Worm (Caenorhabditis elegans) whole organism, L2 larva: ENCODE data around the gene flp-3.

Experiments
- C34F6.9 ChIP-seq: fragments of 150-350 bp; optimal IDR thresholded peaks from 2 replicates; lab custom pipeline; 2014; ENCODE audit warnings: missing biosample characterization, missing genetic modification characterization
- F13H6.1 ChIP-seq: sonication (generic microtip); optimal IDR thresholded peaks from 2 replicates; lab custom pipeline; 2016; ENCODE audit warnings: missing genetic modification characterization, missing compliant biosample characterization
- Y55F3AM.14 ChIP-seq: fragments of 200-800 bp; sonication (Bioruptor generic); optimal IDR thresholded peaks from 2 replicates; lab custom pipeline; 2018; ENCODE audit warnings: mild to moderate bottlenecking, missing genetic modification characterization, missing compliant biosample characterization
- ZK546.5 ChIP-seq: sonication (generic microtip); optimal IDR thresholded peaks from 2 replicates; lab custom pipeline; 2017; ENCODE audit warnings: missing biosample characterization, missing genetic modification characterization
- alr-1 ChIP-seq: fragments of 150-350 bp; optimal IDR thresholded peaks from 2 replicates; lab custom pipeline; 2014; ENCODE audit warnings: missing biosample characterization, missing genetic modification characterization
- aly-2 ChIP-seq: fragments of 150-350 bp; optimal IDR thresholded peaks from 2 replicates; lab custom pipeline; 2014; ENCODE audit warnings: missing biosample characterization, missing genetic modification characterization
- ama-1 ChIP-seq: fragments of 150-350 bp; optimal IDR thresholded peaks from 2 replicates; lab custom pipeline; 2018; ENCODE audit warnings: inconsistent platforms
- blmp-1 ChIP-seq: sonication (generic microtip); optimal IDR thresholded peaks from 2 replicates; lab custom pipeline; 2017; ENCODE audit warnings: missing genetic modification characterization, mild to moderate bottlenecking, missing compliant biosample characterization, antibody characterized with exemption, moderate library complexity; ENCODE audit not compliant: insufficient read depth
- ceh-82 ChIP-seq: fragments of 150-350 bp; optimal IDR thresholded peaks from 2 replicates; lab custom pipeline; 2014; ENCODE audit warnings: missing biosample characterization, missing genetic modification characterization
- crh-2 ChIP-seq: sonication (generic microtip); optimal IDR thresholded peaks from 2 replicates; lab custom pipeline; 2017; ENCODE audit warnings: missing biosample characterization, missing genetic modification characterization
- dmd-4 ChIP-seq: sonication (generic microtip); optimal IDR thresholded peaks from 2 replicates; lab custom pipeline; 2017; ENCODE audit warnings: missing biosample characterization, missing genetic modification characterization
- egl-27 ChIP-seq: sonication (generic microtip); optimal IDR thresholded peaks from 3 replicates; lab custom pipeline; 2017; ENCODE audit warnings: missing biosample characterization, missing genetic modification reagents, missing genetic modification characterization
- elt-3 ChIP-seq: sonication (generic microtip); optimal IDR thresholded peaks from 2 replicates; lab custom pipeline; 2017; ENCODE audit warnings: missing biosample characterization, missing genetic modification characterization
- fos-1 ChIP-seq: fragments of 150-350 bp; optimal IDR thresholded peaks from 2 replicates; lab custom pipeline; 2014; ENCODE audit warnings: missing biosample characterization, missing genetic modification characterization
- gmeb-1 ChIP-seq: fragments of 150-350 bp; optimal IDR thresholded peaks from 2 replicates; lab custom pipeline; 2014; ENCODE audit warnings: missing biosample characterization, missing genetic modification characterization
- lin-13 ChIP-seq: fragments of 150-350 bp; optimal IDR thresholded peaks from 2 replicates; lab custom pipeline; 2014; ENCODE audit warnings: missing biosample characterization, missing genetic modification reagents, missing genetic modification characterization
- lin-39 ChIP-seq: fragments of 150-350 bp; optimal IDR thresholded peaks from 2 replicates; lab custom pipeline; 2014; ENCODE audit warnings: missing biosample characterization, missing genetic modification reagents, missing genetic modification characterization
- mbf-1 ChIP-seq: sonication (generic microtip); optimal IDR thresholded peaks from 2 replicates; lab custom pipeline; 2017; ENCODE audit warnings: missing biosample characterization, missing genetic modification characterization
- mdl-1 ChIP-seq, 2 experiments: fragments of 150-350 bp in 1 of 2; sonication (generic microtip) in 1 of 2; optimal IDR thresholded peaks; 2 replicates each; lab custom pipeline; 2017; ENCODE audit warnings: missing biosample characterization in 2 of 2, missing genetic modification characterization in 2 of 2
- nhr-10 ChIP-seq: sonication (generic microtip); optimal IDR thresholded peaks from 2 replicates; lab custom pipeline; 2017; ENCODE audit warnings: missing biosample characterization, missing genetic modification characterization
- nhr-11 ChIP-seq: fragments of 150-350 bp; optimal IDR thresholded peaks from 2 replicates; lab custom pipeline; 2014; ENCODE audit warnings: missing biosample characterization, missing genetic modification characterization
- nhr-12 ChIP-seq: fragments of 150-350 bp; optimal IDR thresholded peaks from 2 replicates; lab custom pipeline; 2014; ENCODE audit warnings: missing biosample characterization, missing genetic modification characterization
- nhr-129 ChIP-seq: fragments of 150-350 bp; optimal IDR thresholded peaks from 2 replicates; lab custom pipeline; 2014; ENCODE audit warnings: missing biosample characterization, missing genetic modification characterization
- nhr-21 ChIP-seq: fragments of 150-350 bp; optimal IDR thresholded peaks from 2 replicates; lab custom pipeline; 2014; ENCODE audit warnings: missing biosample characterization, missing genetic modification characterization
- nhr-23 ChIP-seq: fragments of 150-350 bp; optimal IDR thresholded peaks from 2 replicates; lab custom pipeline; 2014; ENCODE audit warnings: missing biosample characterization, missing genetic modification reagents, missing genetic modification characterization
- nhr-237 ChIP-seq: fragments of 150-350 bp; optimal IDR thresholded peaks from 2 replicates; lab custom pipeline; 2014; ENCODE audit warnings: missing biosample characterization, missing genetic modification characterization
- nhr-25 ChIP-seq: fragments of 150-350 bp; sonication (generic microtip); optimal IDR thresholded peaks from 3 replicates; lab custom pipeline; 2014; ENCODE audit warnings: missing biosample characterization, missing genetic modification characterization
- nhr-6 ChIP-seq: fragments of 150-350 bp; optimal IDR thresholded peaks from 2 replicates; lab custom pipeline; 2014; ENCODE audit warnings: missing biosample characterization, missing genetic modification characterization
- nhr-77 ChIP-seq: fragments of 150-350 bp; optimal IDR thresholded peaks from 2 replicates; lab custom pipeline; 2014; ENCODE audit warnings: missing biosample characterization, missing genetic modification characterization
- peb-1 ChIP-seq: fragments of 150-350 bp; optimal IDR thresholded peaks from 2 replicates; lab custom pipeline; 2014; ENCODE audit warnings: missing biosample characterization, missing genetic modification characterization
- sem-4 ChIP-seq: fragments of 150-350 bp; optimal IDR thresholded peaks from 2 replicates; lab custom pipeline; 2014; ENCODE audit warnings: missing biosample characterization, missing genetic modification reagents, missing genetic modification characterization
- skn-1 ChIP-seq: sonication (generic microtip); optimal IDR thresholded peaks from 2 replicates; lab custom pipeline; 2017; ENCODE audit warnings: missing biosample characterization, missing genetic modification characterization
- sma-3 ChIP-seq: sonication (generic microtip); optimal IDR thresholded peaks from 2 replicates; lab custom pipeline; 2016; ENCODE audit warnings: missing genetic modification reagents, missing genetic modification characterization, missing compliant biosample characterization
- sma-9 ChIP-seq, 2 experiments: fragments of 150-350 bp in 1 of 2; sonication (generic microtip) in 1 of 2; optimal IDR thresholded peaks; 2 replicates each; lab custom pipeline; 2014 to 2016; ENCODE audit warnings: missing genetic modification characterization in 2 of 2, mild to moderate bottlenecking in 1 of 2, missing biosample characterization in 1 of 2, missing compliant biosample characterization in 1 of 2, missing genetic modification reagents in 1 of 2, moderate library complexity in 1 of 2
- unc-39 ChIP-seq: fragments of 150-350 bp; optimal IDR thresholded peaks from 2 replicates; lab custom pipeline; 2014; ENCODE audit warnings: missing biosample characterization, missing genetic modification characterization
- unc-62 ChIP-seq: fragments of 150-350 bp; optimal IDR thresholded peaks from 2 replicates; lab custom pipeline; 2014; ENCODE audit warnings: missing biosample characterization, missing genetic modification reagents, missing genetic modification characterization
- ztf-11 ChIP-seq: sonication (generic microtip); optimal IDR thresholded peaks from 2 replicates; lab custom pipeline; 2017; ENCODE audit warnings: missing biosample characterization, missing genetic modification characterization
- ztf-4 ChIP-seq: fragments of 150-350 bp; optimal IDR thresholded peaks from 2 replicates; lab custom pipeline; 2014; ENCODE audit warnings: missing biosample characterization, missing genetic modification characterization

Gene flp-3

ce11 chrX:10074233-10074632 lies 18.5 kb downstream of the flp-3 start, which contains the start of gene ZC373.5 (continued):
- TF ChIP-seq nhr-6 (tag; lab: Kevin White, UChicago) (no peak), Y55F3AM.14 (no peak), alr-1 (tag; lab: Kevin White, UChicago) (no peak), ztf-4 (tag; lab: Kevin White, UChicago) (no peak), peb-1 (tag; lab: Kevin White, UChicago) (no peak), mbf-1 (tag; lab: Kevin White, UChicago) (no peak)

- TF ChIP-seq sma-3 (GFP tag; lab: Kevin White, UChicago): no peak
- no peak for TF ChIP-seq nhr-6 (tag; lab: Kevin White, UChicago)
- TF ChIP-seq dmd-4: no peak
- TF ChIP-seq nhr-11 (tag; lab: Kevin White, UChicago): no peak
- TF ChIP-seq aly-2 (tag; lab: Kevin White, UChicago): no peak
- TF ChIP-seq nhr-21 (tag; lab: Kevin White, UChicago): no peak
- no peak for TF ChIP-seq egl-27 (tag; lab: Kevin White, UChicago)
Observed at ce11 chrX:10069692-10070091, 23.1 kb downstream of the flp-3 start, which contains the start of gene mlck-1. Gene mlck-1 (minus strand): TSS chrX:10069792.

- TF ChIP-seq nhr-129 (tag; lab: Kevin White, UChicago) (peak; percentile 37), nhr-23 (tag; lab: Kevin White, UChicago) (no peak), F13H6.1 (tag; lab: Kevin White, UChicago) (peak; percentile 45), nhr-77 (no peak), egl-27 (tag; lab: Kevin White, UChicago) (no peak), unc-39 (no peak), sma-9 (GFP tag; optimal IDR thresholded peaks at IDR 0.05; lab: Kevin White, UChicago) (peak; percentile 28), sma-9 (tag; optimal IDR thresholded peaks at IDR 0.05; lab: Kevin White, UChicago) (no peak)
- TF ChIP-seq, all 48 proteins: peak for 3
Observed at ce11 chrX:10068468-10068867, 24.3 kb downstream of the flp-3 start.

DNA sequence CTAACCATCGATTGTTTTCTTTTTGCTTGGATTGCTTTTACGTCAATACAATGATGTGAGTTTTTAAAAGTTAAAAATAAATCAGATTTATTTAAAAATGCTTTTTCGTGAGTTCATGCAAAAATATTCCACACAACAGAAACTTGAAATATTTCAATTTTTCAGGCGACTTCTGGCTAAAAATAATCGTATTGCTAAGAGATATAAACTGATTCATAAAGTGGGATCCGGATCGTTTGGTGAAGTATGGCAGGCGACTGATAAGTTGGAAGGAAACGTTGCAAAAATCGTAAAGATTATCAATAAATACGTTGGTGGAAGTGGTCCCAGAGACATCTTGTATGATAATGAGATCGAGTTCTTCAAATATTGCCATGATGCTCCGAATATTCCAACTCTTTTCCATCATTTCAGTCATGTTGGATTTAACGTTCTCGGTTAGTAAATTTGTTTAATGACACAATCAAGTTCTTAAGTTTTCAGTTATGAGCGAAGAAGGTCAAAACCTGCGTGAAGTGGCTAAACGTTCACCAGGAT lies 32.2 kb downstream of the flp-3 start, which contains the start of gene ZC373.3:
ZC373.3 (plus strand) TSS at position 51 of the 537 bp plus-strand sequence.
- TF ChIP-seq crh-2 (tag; lab: Kevin White, UChicago) (no peak), ztf-11 (tag; lab: Kevin White, UChicago) (no peak), sem-4 (tag; lab: Kevin White, UChicago) (no peak), skn-1 (tag; lab: Kevin White, UChicago) (no peak), nhr-10 (tag; lab: Kevin White, UChicago) (no peak), mbf-1 (tag; lab: Kevin White, UChicago) (no peak), elt-3 (no peak)

DNA sequence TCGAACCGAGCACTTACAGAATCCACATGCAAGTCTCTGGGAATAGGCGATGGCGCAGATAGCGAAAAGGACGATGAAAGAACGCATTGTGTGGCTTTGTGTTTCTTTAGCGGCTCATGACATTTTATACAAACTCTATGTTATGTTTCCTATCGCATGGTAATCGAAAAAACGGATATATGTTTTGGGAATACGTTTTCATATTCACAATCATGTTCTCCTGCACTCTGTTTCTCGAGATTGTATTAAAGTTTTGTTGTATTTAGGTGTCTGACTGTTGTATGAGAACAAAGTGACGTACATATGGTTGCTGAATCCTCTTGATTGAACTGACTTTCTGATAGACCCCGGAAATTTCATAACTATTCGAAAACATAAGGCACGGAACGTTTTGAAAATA lies 34.4 kb downstream of the flp-3 start, which contains the start of gene ZC373.2:
ZC373.2 (minus strand) TSS at position 101 of the 400 bp plus-strand sequence.
- no peak for TF ChIP-seq lin-13 (GFP tag; lab: Kevin White, UChicago)
- no peak for TF ChIP-seq Y55F3AM.14

- TF ChIP-seq unc-62 (GFP tag; lab: Kevin White, UChicago) (no peak), fos-1 (tag; lab: Kevin White, UChicago) (peak; percentile 55), ztf-11 (tag; lab: Kevin White, UChicago) (no peak), blmp-1 (tag; lab: Kevin White, UChicago) (peak; percentile 33)
Observed at ce11 chrX:10054410-10054800, 38.4 kb downstream of the flp-3 start.

ce11 chrX:10053742-10054409 lies 38.9 kb downstream of the flp-3 start, which contains the start of gene cbs-1:
Gene cbs-1 (plus strand): TSS chrX:10054275.
- no peak for TF ChIP-seq unc-62 (GFP tag; lab: Kevin White, UChicago)
- peak; percentile 18 for TF ChIP-seq ama-1 (lab: Kevin White, UChicago)
- no peak for TF ChIP-seq ceh-82 (tag; lab: Kevin White, UChicago)
- TF ChIP-seq nhr-237 (tag; lab: Kevin White, UChicago): no peak
- no peak for TF ChIP-seq peb-1 (tag; lab: Kevin White, UChicago)
- no peak for TF ChIP-seq dmd-4
- TF ChIP-seq lin-39 (tag; lab: Kevin White, UChicago): no peak
- no peak for TF ChIP-seq mdl-1 (tag; optimal IDR thresholded peaks at IDR 0.05; lab: Kevin White, UChicago)
- TF ChIP-seq gmeb-1 (tag; lab: Kevin White, UChicago): no peak
- TF ChIP-seq nhr-6 (tag; lab: Kevin White, UChicago): no peak
- TF ChIP-seq ZK546.5 (tag; lab: Kevin White, UChicago): no peak
- no peak for TF ChIP-seq C34F6.9 (tag; lab: Kevin White, UChicago)
- no peak for TF ChIP-seq nhr-12 (tag; lab: Kevin White, UChicago)
- peak; percentile 17 for TF ChIP-seq sma-9 (GFP tag; optimal IDR thresholded peaks at IDR 0.05; lab: Kevin White, UChicago)
- no peak for TF ChIP-seq sma-9 (tag; optimal IDR thresholded peaks at IDR 0.05; lab: Kevin White, UChicago)
- TF ChIP-seq F13H6.1 (tag; lab: Kevin White, UChicago): no peak
- no peak for TF ChIP-seq unc-39
- peak; percentile 54 for TF ChIP-seq nhr-25 (tag; lab: Kevin White, UChicago)
- TF ChIP-seq nhr-129 (tag; lab: Kevin White, UChicago): no peak
- TF ChIP-seq fos-1 (tag; lab: Kevin White, UChicago): peak; percentile 65
- TF ChIP-seq nhr-77: no peak
